Fruit fly (Drosophila melanogaster) whole organism, prepupa: ENCODE data around the gene CG32276.
A peak's percentile ranks its signal among the peaks of the same experiment; 100 is the strongest.

ENCODE experiments used
- CG1621 ChIP-seq: fragments of 200-800 bp; sonication (Bioruptor generic); optimal IDR thresholded peaks from 3 replicates; lab custom pipeline; 2018; ENCODE audit warnings: missing biosample characterization, mild to moderate bottlenecking, missing genetic modification characterization
- CG16779 ChIP-seq: fragments of 200-800 bp; sonication (Bioruptor generic); optimal IDR thresholded peaks from 3 replicates; lab custom pipeline; 2017; ENCODE audit warnings: missing biosample characterization, mild to moderate bottlenecking, missing genetic modification characterization
- CG3032 ChIP-seq: fragments of 200-800 bp; optimal IDR thresholded peaks from 2 replicates; lab custom pipeline; 2019; ENCODE audit warnings: missing biosample characterization, mild to moderate bottlenecking, missing genetic modification characterization, moderate library complexity
- CG34406 ChIP-seq: fragments of 200-800 bp; sonication (Bioruptor generic); optimal IDR thresholded peaks from 3 replicates; lab custom pipeline; 2016; ENCODE audit warnings: missing biosample characterization, missing genetic modification characterization
- CG3919 ChIP-seq: fragments of 200-800 bp; sonication (Bioruptor generic); optimal IDR thresholded peaks from 3 replicates; lab custom pipeline; 2016; ENCODE audit warnings: missing biosample characterization, missing genetic modification characterization
- CG6792 ChIP-seq: fragments of 200-800 bp; sonication (Bioruptor generic); optimal IDR thresholded peaks from 3 replicates; lab custom pipeline; 2016; ENCODE audit warnings: missing biosample characterization, missing genetic modification characterization
- Eip78C ChIP-seq: fragments of 200-800 bp; sonication (Bioruptor generic); peaks from one replicate; lab custom pipeline; 2016; ENCODE audit warnings: missing biosample characterization, missing genetic modification characterization
- Ets96B ChIP-seq: fragments of 200-800 bp; optimal IDR thresholded peaks from 2 replicates; lab custom pipeline; 2019; ENCODE audit warnings: missing biosample characterization, mild to moderate bottlenecking, missing genetic modification characterization, moderate library complexity
- Gug ChIP-seq: fragments of 200-800 bp; sonication (Bioruptor generic); IDR thresholded peaks from 2 replicates; pipeline ENCODE4 v1.3.6; 2022; ENCODE audit warnings: missing biosample characterization, missing genetic modification characterization
- OdsH ChIP-seq: fragments of 200-800 bp; sonication (Bioruptor generic); optimal IDR thresholded peaks from 3 replicates; lab custom pipeline; 2016; ENCODE audit warnings: missing biosample characterization, missing genetic modification characterization
- eg ChIP-seq: fragments of 200-800 bp; sonication (Bioruptor generic); IDR thresholded peaks from 3 replicates; pipeline ENCODE4 v1.3.6; 2022; ENCODE audit warnings: missing biosample characterization, missing genetic modification characterization
- fkh ChIP-seq: fragments of 200-800 bp; sonication (Bioruptor generic); optimal IDR thresholded peaks from 3 replicates; lab custom pipeline; 2017; ENCODE audit warnings: missing biosample characterization, mild to moderate bottlenecking, missing genetic modification characterization, moderate library complexity
- net ChIP-seq: fragments of 200-800 bp; sonication (Bioruptor generic); optimal IDR thresholded peaks from 3 replicates; lab custom pipeline; 2016; ENCODE audit warnings: missing biosample characterization, missing genetic modification characterization
- vri ChIP-seq: fragments of 200-800 bp; sonication (Bioruptor generic); optimal IDR thresholded peaks from 3 replicates; lab custom pipeline; 2016; ENCODE audit warnings: missing biosample characterization, mild to moderate bottlenecking, missing genetic modification characterization

- TF ChIP-seq CG3919 (GFP tag; lab: Kevin White, UChicago) (no peak), CG1621 (tag; lab: Kevin White, UChicago) (no peak), CG6792 (GFP tag; lab: Kevin White, UChicago) (no peak), Gug (no peak), fkh (GFP tag; lab: Kevin White, UChicago) (no peak), OdsH (no peak), Eip78C (GFP tag; lab: Kevin White, UChicago) (peak; percentile 75), eg (no peak), CG16779 (tag; lab: Kevin White, UChicago) (no peak), CG34406 (GFP tag; lab: Kevin White, UChicago) (no peak), CG3032 (tag; lab: Kevin White, UChicago) (no peak), vri (GFP tag; lab: Kevin White, UChicago) (no peak), net (no peak), Ets96B (tag; lab: Kevin White, UChicago) (no peak)
Measured at dm6 chr3L:3224740-3225719, 26.2 kb upstream of the CG32276 start, which contains the start of gene Larp4B.
